Worm (Caenorhabditis elegans): ENCODE results near the gene R05D3.8.

- TF ChIP-seq nhr-90 (tag; optimal IDR thresholded peaks at IDR 0.05) (no peak), ama-1 (optimal IDR thresholded peaks at IDR 0.05) (no peak), ama-1 (GFP tag; optimal IDR thresholded peaks at IDR 0.05) (no peak), atf-7 (tag; optimal IDR thresholded peaks at IDR 0.05) (no peak), aptf-2 (GFP tag; conservative IDR thresholded peaks at IDR 0.05) (no peak), unc-130 (GFP tag; optimal IDR thresholded peaks at IDR 0.05) (no peak), repo-1 (tag; optimal IDR thresholded peaks at IDR 0.05) (no peak), let-526 (GFP tag; IDR thresholded peaks at IDR 0.05) (no peak), F55B11.4 (tag; optimal IDR thresholded peaks at IDR 0.05; ENCODE audit: borderline replicate concordance, insufficient read depth) (no peak), cebp-1 (GFP tag; IDR thresholded peaks at IDR 0.05) (no peak), cebp-1 (tag; optimal IDR thresholded peaks at IDR 0.05) (no peak), snpc-1.3 (tag; optimal IDR thresholded peaks at IDR 0.05; ENCODE audit: insufficient read depth) (no peak), ets-4 (GFP tag; optimal IDR thresholded peaks at IDR 0.05) (no peak), let-607 (tag; optimal IDR thresholded peaks at IDR 0.05) (no peak), dox-1 (GFP tag; IDR thresholded peaks at IDR 0.05) (no peak)
Measured at ce11 chrIII:8394374-8395302, 36.5 kb upstream of the R05D3.8 start, which contains the start of gene ZK353.10.

Data from whole organism, young adult.